Fruit fly (Drosophila melanogaster) whole organism, embryonic: ENCODE data around the gene CG11263.

Experiments
- Antp ChIP-seq: fragments of 200-800 bp; sonication (Bioruptor generic); optimal IDR thresholded peaks from 3 replicates; lab custom pipeline; 2016; ENCODE audit warnings: missing biosample characterization, missing genetic modification characterization
- CG17802 ChIP-seq: fragments of 200-800 bp; sonication (Bioruptor generic); optimal IDR thresholded peaks from 2 replicates; lab custom pipeline; 2018; ENCODE audit warnings: missing biosample characterization, mild to moderate bottlenecking, missing genetic modification characterization, moderate library complexity
- CG6689 ChIP-seq: fragments of 200-800 bp; sonication (Bioruptor generic); IDR thresholded peaks from 2 replicates; pipeline ENCODE4 v1.3.6; 2022; ENCODE audit warnings: missing biosample characterization, missing genetic modification characterization
- CG8281 ChIP-seq: fragments of 200-800 bp; sonication (Bioruptor generic); optimal IDR thresholded peaks from 2 replicates; lab custom pipeline; 2018; ENCODE audit warnings: missing biosample characterization, mild to moderate bottlenecking, missing genetic modification characterization, moderate library complexity
- gem ChIP-seq: fragments of 200-800 bp; sonication (Bioruptor generic); optimal IDR thresholded peaks from 2 replicates; lab custom pipeline; 2019; ENCODE audit warnings: missing biosample characterization, mild to moderate bottlenecking, missing genetic modification characterization, moderate library complexity
- lilli ChIP-seq: fragments of 200-800 bp; sonication (Bioruptor generic); optimal IDR thresholded peaks from 3 replicates; lab custom pipeline; 2016; ENCODE audit warnings: missing biosample characterization, missing genetic modification characterization
- wdn ChIP-seq: fragments of 200-800 bp; sonication (Bioruptor generic); IDR thresholded peaks from 2 replicates; pipeline ENCODE4 v1.3.6; 2022; ENCODE audit warnings: missing biosample characterization, missing genetic modification characterization

dm6 chr3L:13026872-13027271 is 20.3 kb downstream of the CG11263 start:
- TF ChIP-seq lilli (no peak), CG6689 (no peak), wdn (GFP tag; lab: Robert Waterston, UW) (no peak), CG8281 (tag; lab: Kevin White, UChicago) (no peak), Antp (no peak), gem (tag; lab: Kevin White, UChicago) (no peak), CG17802 (tag; lab: Kevin White, UChicago) (no peak)
